Fruit fly (Drosophila melanogaster): Measurements from ENCODE around the gene CG7988.

CG7988 gene

dm6 chr3R:18265275-18265674 lies 44.9 kb downstream of the CG7988 start (continued):
- no peak for TF ChIP-seq CG7786 (GFP tag; optimal IDR thresholded peaks at IDR 0.05)
- no peak for TF ChIP-seq ATbp (GFP tag; optimal IDR thresholded peaks at IDR 0.05)
- peak; percentile 87 for TF ChIP-seq Adf1 (GFP tag; IDR thresholded peaks at IDR 0.05)
- no peak for TF ChIP-seq Dfd (GFP tag; optimal IDR thresholded peaks at IDR 0.05)
- no peak for TF ChIP-seq Drgx (GFP tag; IDR thresholded peaks at IDR 0.05)
- TF ChIP-seq CG30431 (GFP tag; optimal IDR thresholded peaks at IDR 0.05): no peak
- no peak for TF ChIP-seq crc (GFP tag; optimal IDR thresholded peaks at IDR 0.05)
- TF ChIP-seq unpg (GFP tag; optimal IDR thresholded peaks at IDR 0.05): no peak
- no peak for TF ChIP-seq fd96Cb (tag; optimal IDR thresholded peaks at IDR 0.05)
- TF ChIP-seq CG17385 (GFP tag; optimal IDR thresholded peaks at IDR 0.05): no peak
- TF ChIP-seq CG6765 (GFP tag; optimal IDR thresholded peaks at IDR 0.05): no peak
- peak; percentile 78 for TF ChIP-seq ewg (GFP tag; optimal IDR thresholded peaks at IDR 0.05)
- no peak for TF ChIP-seq Sox102F (GFP tag; optimal IDR thresholded peaks at IDR 0.05)
- no peak for TF ChIP-seq CG4328 (GFP tag; optimal IDR thresholded peaks at IDR 0.05)
- no peak for TF ChIP-seq crp (GFP tag; optimal IDR thresholded peaks at IDR 0.05)
- no peak for TF ChIP-seq pan (optimal IDR thresholded peaks at IDR 0.05)
- TF ChIP-seq pan (GFP tag; optimal IDR thresholded peaks at IDR 0.05 in 1 of 2, IDR thresholded peaks at IDR 0.05 in 1 of 2): no peak
- no peak for TF ChIP-seq gt (GFP tag; IDR thresholded peaks at IDR 0.05)
- TF ChIP-seq Jarid2 (GFP tag; optimal IDR thresholded peaks at IDR 0.05): no peak
- no peak for TF ChIP-seq CG1602 (GFP tag; optimal IDR thresholded peaks at IDR 0.05)
- TF ChIP-seq Hmr (GFP tag; optimal IDR thresholded peaks at IDR 0.05): no peak
- no peak for TF ChIP-seq grau (tag; optimal IDR thresholded peaks at IDR 0.05)
- TF ChIP-seq zen2 (GFP tag; IDR thresholded peaks at IDR 0.05; ENCODE audit: partially characterized antibody): no peak
- no peak for TF ChIP-seq CG14050 (GFP tag; IDR thresholded peaks at IDR 0.05)
- no peak for TF ChIP-seq Gsc (GFP tag; IDR thresholded peaks at IDR 0.05)
- no peak for TF ChIP-seq crol (GFP tag; IDR thresholded peaks at IDR 0.05)
- TF ChIP-seq Atf-2 (GFP tag; optimal IDR thresholded peaks at IDR 0.05): no peak
- TF ChIP-seq CG17359 (tag; optimal IDR thresholded peaks at IDR 0.05): no peak

- TF ChIP-seq bcd (GFP tag; optimal IDR thresholded peaks at IDR 0.05) (no peak), CG5953 (GFP tag; IDR thresholded peaks at IDR 0.05) (no peak), dpn (GFP tag; optimal IDR thresholded peaks at IDR 0.05) (no peak), Nf-YC (tag; optimal IDR thresholded peaks at IDR 0.05) (peak; percentile 93), vfl (GFP tag; optimal IDR thresholded peaks at IDR 0.05) (no peak), seq (GFP tag; IDR thresholded peaks at IDR 0.05) (peak; percentile 51; the same call in 1 of the 2 replicates), fu2 (GFP tag; optimal IDR thresholded peaks at IDR 0.05) (no peak), Xbp1 (GFP tag; optimal IDR thresholded peaks at IDR 0.05) (no peak), Nf-YB (GFP tag; optimal IDR thresholded peaks at IDR 0.05) (peak; percentile 94), chinmo (GFP tag; IDR thresholded peaks at IDR 0.05; ENCODE audit: partially characterized antibody) (no peak), CG7928 (GFP tag; optimal IDR thresholded peaks at IDR 0.05) (no peak), CG9437 (GFP tag; optimal IDR thresholded peaks at IDR 0.05) (no peak), pb (GFP tag; optimal IDR thresholded peaks at IDR 0.05) (no peak)
Measured at dm6 chr3R:18266665-18267064, 46.3 kb downstream of the CG7988 start.

All from whole organism, embryonic.